Worm (Caenorhabditis elegans): ENCODE results near the gene Y11D7A.10.
"Not testable (repeated sequence)": the region's sequence is repeated elsewhere in the genome, so short reads cannot be mapped to it uniquely, and the experiment has no call there.

Y11D7A.10 gene

ce11 chrIV:9258547-9258946 is 1.0 kb downstream of the Y11D7A.10 start:
- TF ChIP-seq ama-1 (optimal IDR thresholded peaks at IDR 0.05), result peak; percentile 93
- peak; percentile 4 for TF ChIP-seq mxl-3 (GFP tag; optimal IDR thresholded peaks at IDR 0.05)
- peak; percentile 25 for TF ChIP-seq nhr-48 (tag; optimal IDR thresholded peaks at IDR 0.05)
- peak; percentile 9 for TF ChIP-seq mep-1 (tag; optimal IDR thresholded peaks at IDR 0.05)
- no peak for TF ChIP-seq arid-1 (GFP tag; conservative IDR thresholded peaks at IDR 0.05)
- no peak for TF ChIP-seq daf-12 (tag; optimal IDR thresholded peaks at IDR 0.05)
- TF ChIP-seq hif-1 (tag; optimal IDR thresholded peaks at IDR 0.05), result peak in 1 of 2 experiments; percentile 14
- no peak for TF ChIP-seq D1046.2 (GFP tag; IDR thresholded peaks at IDR 0.05)

ce11 chrIV:9256865-9257264 is 2.7 kb downstream of the Y11D7A.10 start:
- TF ChIP-seq aha-1 (tag) (peak; percentile 76), F26F4.8 (GFP tag; conservative IDR thresholded peaks at IDR 0.05) (no peak), pha-4 (GFP tag; IDR thresholded peaks at IDR 0.05) (no peak), pha-4 (tag; optimal IDR thresholded peaks at IDR 0.05) (no peak)

DNA sequence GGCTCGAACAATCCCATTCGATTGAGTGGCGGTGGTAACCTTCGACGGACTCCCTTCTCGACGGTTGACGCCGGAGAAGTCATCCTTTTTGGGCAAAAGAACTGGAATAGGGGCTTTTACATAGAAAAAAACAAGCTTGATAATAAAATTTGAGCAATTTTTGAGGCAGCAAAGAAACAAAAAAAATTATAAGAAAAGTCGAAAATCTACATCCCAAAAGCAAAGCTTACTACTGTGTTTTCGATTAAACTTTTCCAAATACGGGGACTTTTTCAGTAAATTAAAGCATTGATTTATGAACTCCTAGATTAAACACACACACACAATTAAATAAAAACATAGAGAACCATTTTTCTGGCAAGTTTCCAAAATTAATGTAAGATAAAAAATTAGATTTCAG is 3.6 kb downstream of the Y11D7A.10 start, which contains the start of gene Y11D7A.9:
Y11D7A.9 (minus strand) TSS at position 101 of the 400 bp plus-strand sequence.
- TF ChIP-seq daf-19 (GFP tag; conservative IDR thresholded peaks at IDR 0.05) (no peak), fos-1 (tag; optimal IDR thresholded peaks at IDR 0.05) (no peak)

ce11 chrIV:9251079-9251478 is 8.5 kb downstream of the Y11D7A.10 start, which contains the start of gene Y11D7A.8:
Gene Y11D7A.8, plus strand, starts transcription at chrIV:9251379.
- TF ChIP-seq lir-3 (tag; optimal IDR thresholded peaks at IDR 0.05), result no peak
- no peak for TF ChIP-seq ceh-62 (tag; optimal IDR thresholded peaks at IDR 0.05)
- TF ChIP-seq aha-1 (tag), result no peak
- no peak for TF ChIP-seq tra-1 (GFP tag; IDR thresholded peaks at IDR 0.05)
- no peak for TF ChIP-seq hif-1 (tag; optimal IDR thresholded peaks at IDR 0.05)
- no peak for TF ChIP-seq aly-2 (tag; optimal IDR thresholded peaks at IDR 0.05)
- TF ChIP-seq D1046.2 (GFP tag; IDR thresholded peaks at IDR 0.05), result no peak
- no peak for TF ChIP-seq ceh-20 (GFP tag; IDR thresholded peaks at IDR 0.05)
- TF ChIP-seq cey-2 (tag; optimal IDR thresholded peaks at IDR 0.05; ENCODE audit: borderline replicate concordance, insufficient read depth), result no peak
- no peak for TF ChIP-seq T26A8.4 (GFP tag; IDR thresholded peaks at IDR 0.05)
- no peak for TF ChIP-seq mxl-3 (GFP tag; optimal IDR thresholded peaks at IDR 0.05)
- TF ChIP-seq pha-4 (GFP tag; IDR thresholded peaks at IDR 0.05), result no peak
- TF ChIP-seq pha-4 (tag; optimal IDR thresholded peaks at IDR 0.05), result no peak
- no peak for TF ChIP-seq attf-4 (tag; optimal IDR thresholded peaks at IDR 0.05)

- TF ChIP-seq zag-1 (tag; optimal IDR thresholded peaks at IDR 0.05); ces-1 (GFP tag; optimal IDR thresholded peaks at IDR 0.05); aly-2 (tag; optimal IDR thresholded peaks at IDR 0.05): not testable (repeated sequence)
Observed at ce11 chrIV:9249219-9249618, 10.3 kb downstream of the Y11D7A.10 start, which contains the start of gene Y11D7A.7. Gene Y11D7A.7, plus strand, starts transcription at chrIV:9249519.

- TF ChIP-seq F26F4.8 (GFP tag; conservative IDR thresholded peaks at IDR 0.05) (no peak), unc-62 (GFP tag; optimal IDR thresholded peaks at IDR 0.05 in 1 of 2) (peak in 1 of 2 experiments; percentile 28), unc-62 (tag; optimal IDR thresholded peaks at IDR 0.05) (no peak)
Observed at ce11 chrIV:9245423-9245822, 14.1 kb downstream of the Y11D7A.10 start, which contains the start of gene Y11D7A.5. Gene Y11D7A.5, minus strand, starts transcription at chrIV:9245523.

ce11 chrIV:9243670-9244069 is 15.9 kb downstream of the Y11D7A.10 start, which contains the start of gene rab-28:
Gene rab-28, minus strand, starts transcription at chrIV:9244012.
- no peak for TF ChIP-seq mes-2 (tag; optimal IDR thresholded peaks at IDR 0.05; ENCODE audit: poor library complexity, severe bottlenecking)
- TF ChIP-seq aha-1 (tag), result peak; percentile 97
- no peak for TF ChIP-seq fkh-10 (GFP tag; optimal IDR thresholded peaks at IDR 0.05)
- no peak for TF ChIP-seq nhr-48 (tag; optimal IDR thresholded peaks at IDR 0.05)
